Worm (Caenorhabditis elegans) whole organism, L1 larva: ENCODE data around the gene Y75B8A.63.

Experiments
- C16A3.4 ChIP-seq: fragments of 150-350 bp; optimal IDR thresholded peaks from 2 replicates; lab custom pipeline; 2014; ENCODE audit warnings: missing biosample characterization, missing genetic modification characterization
- C34B4.2 ChIP-seq: sonication (generic microtip); optimal IDR thresholded peaks from 2 replicates; lab custom pipeline; 2017; ENCODE audit warnings: mild to moderate bottlenecking, missing genetic modification characterization, missing compliant biosample characterization
- F16B12.6 ChIP-seq: fragments of 150-350 bp; optimal IDR thresholded peaks from 2 replicates; lab custom pipeline; 2014; ENCODE audit warnings: missing biosample characterization, missing genetic modification characterization
- ama-1 ChIP-seq: fragments of 150-350 bp; optimal IDR thresholded peaks from 2 replicates; lab custom pipeline; 2014
- blmp-1 ChIP-seq: fragments of 150-350 bp; optimal IDR thresholded peaks from 2 replicates; lab custom pipeline; 2014; ENCODE audit warnings: missing biosample characterization, missing genetic modification characterization
- ceh-63 ChIP-seq: fragments of 200-800 bp; sonication (Bioruptor generic); optimal IDR thresholded peaks from 2 replicates; lab custom pipeline; 2018; ENCODE audit warnings: mild to moderate bottlenecking, missing genetic modification characterization, missing compliant biosample characterization
- ceh-8 ChIP-seq: fragments of 200-800 bp; sonication (Bioruptor generic); optimal IDR thresholded peaks from 2 replicates; lab custom pipeline; 2018; ENCODE audit warnings: mild to moderate bottlenecking, missing genetic modification characterization, moderate library complexity, missing compliant biosample characterization
- ceh-82 ChIP-seq, 3 experiments: fragments of 150-350 bp in 1 of 3; sonication (generic microtip) in 2 of 3; optimal IDR thresholded peaks; 2 replicates each; lab custom pipeline; 2014 to 2017; ENCODE audit warnings: missing biosample characterization in 3 of 3, missing genetic modification characterization in 3 of 3
- ceh-88 ChIP-seq: fragments of 200-800 bp; sonication (Bioruptor generic); IDR thresholded peaks from 2 replicates; pipeline ENCODE4 v1.3.6; 2022; ENCODE audit warnings: missing genetic modification characterization, missing compliant biosample characterization
- efl-3 ChIP-seq: fragments of 200-800 bp; sonication (Bioruptor generic); optimal IDR thresholded peaks from 2 replicates; lab custom pipeline; 2018; ENCODE audit warnings: mild to moderate bottlenecking, missing genetic modification characterization, missing compliant biosample characterization
- egl-13 ChIP-seq: sonication (generic microtip); optimal IDR thresholded peaks from 2 replicates; lab custom pipeline; 2016; ENCODE audit warnings: missing genotype, missing genetic modification reagents, missing genetic modification characterization, missing compliant biosample characterization
- egl-27 ChIP-seq, 2 experiments: fragments of 150-350 bp in 1 of 2; sonication (generic microtip); optimal IDR thresholded peaks; 3 replicates each; lab custom pipeline; 2017 to 2018; ENCODE audit warnings: missing biosample characterization in 2 of 2, missing genetic modification characterization in 2 of 2, missing genetic modification reagents in 2 of 2
- elt-3 ChIP-seq, 6 experiments: fragments of 150-350 bp in 1 of 6; sonication (generic microtip); optimal IDR thresholded peaks; 2 replicates each; lab custom pipeline; 2017 to 2018; ENCODE audit warnings: missing biosample characterization in 6 of 6, missing genetic modification characterization in 6 of 6, inconsistent platforms in 1 of 6
- ets-5 ChIP-seq: fragments of 200-800 bp; sonication (Bioruptor generic); IDR thresholded peaks from 2 replicates; pipeline ENCODE4 v1.3.6; 2022; ENCODE audit warnings: missing genetic modification characterization, missing compliant biosample characterization
- fkh-8 ChIP-seq: sonication (generic microtip); optimal IDR thresholded peaks from 2 replicates; lab custom pipeline; 2016; ENCODE audit warnings: mild to moderate bottlenecking, missing genetic modification characterization, missing compliant biosample characterization
- grh-1 ChIP-seq: fragments of 200-800 bp; sonication (Bioruptor generic); IDR thresholded peaks from 2 replicates; pipeline ENCODE4 v1.3.6; 2022; ENCODE audit warnings: missing genetic modification reagents, missing genetic modification characterization, missing compliant biosample characterization
- hlh-17 ChIP-seq: fragments of 200-800 bp; sonication (Bioruptor generic); optimal IDR thresholded peaks from 2 replicates; lab custom pipeline; 2018; ENCODE audit warnings: missing genetic modification characterization, mild to moderate bottlenecking, missing compliant biosample characterization, moderate library complexity, borderline replicate concordance
- isw-1 ChIP-seq: fragments of 200-800 bp; sonication (Bioruptor generic); IDR thresholded peaks from 2 replicates; pipeline ENCODE4 v1.3.6; 2022; ENCODE audit warnings: missing genetic modification characterization, missing compliant biosample characterization
- jun-1 ChIP-seq: fragments of 150-350 bp; optimal IDR thresholded peaks from 2 replicates; lab custom pipeline; 2014; ENCODE audit warnings: missing biosample characterization, missing genetic modification reagents, missing genetic modification characterization
- lin-35 ChIP-seq, 2 experiments: fragments of 150-350 bp; optimal IDR thresholded peaks; 2 replicates each; lab custom pipeline; 2014; ENCODE audit warnings: missing biosample characterization in 2 of 2, missing genetic modification characterization in 2 of 2, missing genetic modification reagents in 2 of 2
- lin-39 ChIP-seq: fragments of 150-350 bp; optimal IDR thresholded peaks from 2 replicates; lab custom pipeline; 2014; ENCODE audit warnings: missing biosample characterization, missing genetic modification reagents, missing genetic modification characterization
- lsy-2 ChIP-seq, 2 experiments: fragments of 150-350 bp; optimal IDR thresholded peaks; 2 replicates each; lab custom pipeline; 2014; ENCODE audit warnings: missing biosample characterization in 2 of 2, missing genetic modification characterization in 2 of 2
- mab-9 ChIP-seq: fragments of 200-800 bp; sonication (Bioruptor generic); IDR thresholded peaks from 2 replicates; pipeline ENCODE4 v1.3.6; 2022; ENCODE audit warnings: missing genetic modification reagents, missing genetic modification characterization, missing compliant biosample characterization
- mep-1 ChIP-seq: fragments of 150-350 bp; optimal IDR thresholded peaks from 2 replicates; lab custom pipeline; 2014; ENCODE audit warnings: missing biosample characterization, missing genetic modification characterization
- nhr-12 ChIP-seq: sonication (generic microtip); optimal IDR thresholded peaks from 2 replicates; lab custom pipeline; 2017; ENCODE audit warnings: missing biosample characterization, missing genetic modification characterization
- nhr-19 ChIP-seq: fragments of 200-800 bp; sonication (Bioruptor generic); conservative IDR thresholded peaks from 2 replicates; pipeline ENCODE4 v1.3.6; 2022; ENCODE audit warnings: missing genetic modification characterization, missing compliant biosample characterization
- nhr-20 ChIP-seq: sonication (generic microtip); optimal IDR thresholded peaks from 2 replicates; lab custom pipeline; 2016; ENCODE audit warnings: mild to moderate bottlenecking, missing genetic modification characterization, missing compliant biosample characterization
- nhr-237 ChIP-seq: fragments of 150-350 bp; optimal IDR thresholded peaks from 2 replicates; lab custom pipeline; 2014; ENCODE audit warnings: missing biosample characterization, missing genetic modification characterization
- nhr-76 ChIP-seq: sonication (generic microtip); optimal IDR thresholded peaks from 2 replicates; lab custom pipeline; 2017; ENCODE audit warnings: missing biosample characterization, missing genetic modification characterization
- nhr-84 ChIP-seq: sonication (generic microtip); optimal IDR thresholded peaks from 2 replicates; lab custom pipeline; 2017; ENCODE audit warnings: missing biosample characterization, missing genetic modification characterization
- nhr-85 ChIP-seq: sonication (generic microtip); peaks from one replicate; lab custom pipeline; 2016; ENCODE audit warnings: missing genetic modification characterization, inconsistent platforms, missing compliant biosample characterization
- nhr-90 ChIP-seq: sonication (generic microtip); optimal IDR thresholded peaks from 2 replicates; lab custom pipeline; 2016; ENCODE audit warnings: mild to moderate bottlenecking, missing genetic modification characterization, missing compliant biosample characterization; ENCODE audit not compliant: poor library complexity
- pax-3 ChIP-seq: fragments of 200-800 bp; sonication (Bioruptor generic); optimal IDR thresholded peaks from 2 replicates; lab custom pipeline; 2018; ENCODE audit warnings: mild to moderate bottlenecking, missing genetic modification characterization, moderate library complexity, missing compliant biosample characterization
- snu-23 ChIP-seq: sonication (generic microtip); optimal IDR thresholded peaks from 2 replicates; lab custom pipeline; 2016; ENCODE audit warnings: missing genetic modification characterization, missing compliant biosample characterization
- sptf-1 ChIP-seq: fragments of 150-350 bp; optimal IDR thresholded peaks from 2 replicates; lab custom pipeline; 2014; ENCODE audit warnings: missing biosample characterization, missing genetic modification characterization
- swsn-7 ChIP-seq: sonication (generic microtip); optimal IDR thresholded peaks from 2 replicates; lab custom pipeline; 2016; ENCODE audit warnings: missing genetic modification characterization, missing compliant biosample characterization
- tbx-2 ChIP-seq: sonication (generic microtip); optimal IDR thresholded peaks from 2 replicates; lab custom pipeline; 2016; ENCODE audit warnings: missing genetic modification characterization, missing compliant biosample characterization
- tlp-1 ChIP-seq: fragments of 150-350 bp; optimal IDR thresholded peaks from 2 replicates; lab custom pipeline; 2014; ENCODE audit warnings: missing biosample characterization, missing genetic modification characterization
- unc-130 ChIP-seq: fragments of 150-350 bp; optimal IDR thresholded peaks from 2 replicates; lab custom pipeline; 2017; ENCODE audit warnings: missing biosample characterization, missing genetic modification characterization, inconsistent platforms
- unc-30 ChIP-seq: sonication (generic microtip); optimal IDR thresholded peaks from 2 replicates; lab custom pipeline; 2017; ENCODE audit warnings: missing biosample characterization, missing genetic modification characterization
- unc-62 ChIP-seq: fragments of 150-350 bp; optimal IDR thresholded peaks from 2 replicates; lab custom pipeline; 2014; ENCODE audit warnings: missing biosample characterization, missing genetic modification reagents, missing genetic modification characterization
- unc-86 ChIP-seq: sonication (generic microtip); optimal IDR thresholded peaks from 2 replicates; lab custom pipeline; 2016; ENCODE audit warnings: missing genetic modification characterization, missing compliant biosample characterization
- unc-98 ChIP-seq: fragments of 200-800 bp; sonication (Bioruptor generic); IDR thresholded peaks from 2 replicates; pipeline ENCODE4 v1.3.6; 2022; ENCODE audit warnings: missing genetic modification characterization, missing compliant biosample characterization
- zip-4 ChIP-seq: fragments of 200-800 bp; sonication (Bioruptor generic); optimal IDR thresholded peaks from 2 replicates; lab custom pipeline; 2018; ENCODE audit warnings: mild to moderate bottlenecking, missing genetic modification characterization, moderate library complexity, missing compliant biosample characterization
- ztf-11 ChIP-seq, 2 experiments: sonication (generic microtip); optimal IDR thresholded peaks; 2 replicates each; lab custom pipeline; 2016 to 2017; ENCODE audit warnings: missing genetic modification characterization in 2 of 2, missing biosample characterization in 1 of 2, missing compliant biosample characterization in 1 of 2
- ztf-4 ChIP-seq: fragments of 150-350 bp; optimal IDR thresholded peaks from 2 replicates; lab custom pipeline; 2014; ENCODE audit warnings: missing biosample characterization, missing genetic modification characterization

Gene Y75B8A.63

DNA sequence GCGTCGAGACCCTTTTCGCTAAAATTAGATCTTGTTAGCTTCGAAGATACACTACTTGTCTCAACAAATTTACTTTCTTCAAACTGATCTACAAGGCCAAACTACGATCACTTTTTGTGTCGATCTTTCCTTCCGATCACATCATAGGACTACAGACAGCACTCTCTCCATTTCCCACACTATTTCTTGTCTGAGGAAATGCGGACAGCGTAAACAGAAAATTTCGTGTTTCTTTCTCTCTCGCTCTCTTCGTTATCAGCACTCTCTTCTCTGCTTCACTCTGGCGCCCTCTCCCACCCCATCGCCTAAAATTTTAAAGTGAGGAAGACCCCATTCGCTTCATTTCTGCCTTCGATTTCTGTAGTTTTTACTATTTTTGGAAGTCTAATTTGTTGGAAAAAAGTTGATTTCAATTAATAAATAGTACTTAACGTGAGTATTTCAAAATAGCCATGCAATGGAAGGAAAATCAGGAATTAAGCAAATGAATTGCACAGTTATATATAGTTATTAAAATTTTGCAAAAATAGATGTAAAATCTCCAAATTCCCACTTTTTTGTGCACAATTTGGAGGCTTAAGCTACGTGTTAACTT, 7.8 kb downstream of the Y75B8A.63 start (continued):
- no peak for TF ChIP-seq ceh-8
- TF ChIP-seq efl-3 (GFP tag; lab: Kevin White, UChicago): no peak
- TF ChIP-seq ama-1: no peak
- TF ChIP-seq unc-130 (tag; lab: Kevin White, UChicago): peak; percentile 73
- no peak for TF ChIP-seq ets-5 (GFP tag; lab: Robert Waterston, UW)
- no peak for TF ChIP-seq egl-27 (tag; optimal IDR thresholded peaks at IDR 0.05; lab: Kevin White, UChicago)
- TF ChIP-seq nhr-237 (tag; lab: Kevin White, UChicago): peak; percentile 25
- TF ChIP-seq jun-1: peak; percentile 78
- no peak for TF ChIP-seq grh-1 (GFP tag; lab: Robert Waterston, UW)
- TF ChIP-seq lin-39 (tag; lab: Kevin White, UChicago): no peak
- no peak for TF ChIP-seq unc-86 (tag; lab: Kevin White, UChicago)
- no peak for TF ChIP-seq zip-4
- TF ChIP-seq nhr-76 (tag; lab: Kevin White, UChicago): no peak
- no peak for TF ChIP-seq C34B4.2
- TF ChIP-seq ceh-63 (GFP tag; lab: Kevin White, UChicago): no peak
- TF ChIP-seq sptf-1 (tag; lab: Kevin White, UChicago): no peak
- no peak for TF ChIP-seq tlp-1 (tag; lab: Kevin White, UChicago)
- TF ChIP-seq elt-3 (tag; optimal IDR thresholded peaks at IDR 0.05; lab: Kevin White, UChicago): peak in 4 of 6 experiments; percentile 20 to 66 (median 55)
- peak; percentile 78 for TF ChIP-seq tbx-2 (tag; lab: Kevin White, UChicago)
- peak; percentile 88 for TF ChIP-seq blmp-1 (tag; lab: Kevin White, UChicago)
- peak; percentile 58 for TF ChIP-seq mep-1 (tag; lab: Kevin White, UChicago)
- no peak for TF ChIP-seq pax-3 (tag; lab: Kevin White, UChicago)
- peak; percentile 41 for TF ChIP-seq fkh-8 (tag; lab: Kevin White, UChicago)
- no peak for TF ChIP-seq nhr-84 (tag; lab: Kevin White, UChicago)
- no peak for TF ChIP-seq unc-98 (GFP tag; lab: Robert Waterston, UW)
- TF ChIP-seq mab-9: no peak
- TF ChIP-seq unc-30: no peak
- TF ChIP-seq lin-35 (GFP tag; optimal IDR thresholded peaks at IDR 0.05; lab: Kevin White, UChicago): peak; percentile 73 to 80
- peak; percentile 59 for TF ChIP-seq nhr-19 (GFP tag; lab: Robert Waterston, UW)
- no peak for TF ChIP-seq egl-13 (tag; lab: Kevin White, UChicago)
- TF ChIP-seq C16A3.4 (tag; lab: Kevin White, UChicago): peak; percentile 44
- TF ChIP-seq isw-1 (GFP tag; lab: Robert Waterston, UW): peak; percentile 19; the same call in 1 of the 2 replicates
- no peak for TF ChIP-seq ztf-11 (tag; optimal IDR thresholded peaks at IDR 0.05; lab: Kevin White, UChicago)
- TF ChIP-seq ztf-4: peak; percentile 44
- TF ChIP-seq nhr-85 (tag; lab: Kevin White, UChicago): peak; percentile 93
- peak in 2 of 3 experiments; percentile 46 to 67 for TF ChIP-seq ceh-82 (tag; optimal IDR thresholded peaks at IDR 0.05; lab: Kevin White, UChicago)
- TF ChIP-seq lsy-2 (tag; optimal IDR thresholded peaks at IDR 0.05; lab: Kevin White, UChicago): peak; percentile 75 to 82
- TF ChIP-seq ceh-88 (GFP tag; lab: Robert Waterston, UW): no peak
- TF ChIP-seq swsn-7 (tag; lab: Kevin White, UChicago): peak; percentile 68
- peak; percentile 33 for TF ChIP-seq F16B12.6 (tag; lab: Kevin White, UChicago)
- TF ChIP-seq nhr-20: peak; percentile 92
- no peak for TF ChIP-seq unc-62 (GFP tag; lab: Kevin White, UChicago)
- peak; percentile 76 for TF ChIP-seq nhr-90
- TF ChIP-seq snu-23: peak; percentile 88
- TF ChIP-seq nhr-12 (tag; lab: Kevin White, UChicago): no peak
- no peak for TF ChIP-seq hlh-17 (GFP tag; lab: Kevin White, UChicago)
